Worm (Caenorhabditis elegans) whole organism, L4 larva: ENCODE data around the gene Y43F8B.20.

Experiments used
- ZK546.5 ChIP-seq, 2 experiments: sonication (generic microtip); optimal IDR thresholded peaks; 2 replicates each; lab custom pipeline; 2017; ENCODE audit warnings: missing biosample characterization in 2 of 2, missing genetic modification characterization in 2 of 2
- fos-1 ChIP-seq: fragments of 150-350 bp; optimal IDR thresholded peaks from 2 replicates; lab custom pipeline; 2014; ENCODE audit warnings: missing biosample characterization, missing genetic modification characterization
- lir-3 ChIP-seq: sonication (generic microtip); optimal IDR thresholded peaks from 2 replicates; lab custom pipeline; 2016; ENCODE audit warnings: mild to moderate bottlenecking, missing genetic modification characterization, missing compliant biosample characterization
- nhr-237 ChIP-seq: sonication (generic microtip); optimal IDR thresholded peaks from 2 replicates; lab custom pipeline; 2017; ENCODE audit warnings: missing biosample characterization, missing genetic modification characterization
- nhr-77 ChIP-seq: fragments of 150-350 bp; optimal IDR thresholded peaks from 2 replicates; lab custom pipeline; 2014; ENCODE audit warnings: missing biosample characterization, missing genetic modification characterization
- snpc-4 ChIP-seq: fragments of 150-350 bp; optimal IDR thresholded peaks from 2 replicates; lab custom pipeline; 2014; ENCODE audit warnings: missing biosample characterization, missing genetic modification characterization

- TF ChIP-seq snpc-4, result no peak
- no peak for TF ChIP-seq fos-1 (tag; lab: Kevin White, UChicago)
- TF ChIP-seq nhr-77 (tag; lab: Kevin White, UChicago), result no peak
- TF ChIP-seq ZK546.5 (tag; optimal IDR thresholded peaks at IDR 0.05; lab: Kevin White, UChicago), result no peak
- no peak for TF ChIP-seq lir-3 (tag; lab: Kevin White, UChicago)
- no peak for TF ChIP-seq nhr-237 (tag; lab: Kevin White, UChicago)
Observed at ce11 chrV:19540916-19541315, 8.7 kb downstream of the Y43F8B.20 start.
